Worm (Caenorhabditis elegans): Measurements from ENCODE around the gene W06F12.3.

DNA sequence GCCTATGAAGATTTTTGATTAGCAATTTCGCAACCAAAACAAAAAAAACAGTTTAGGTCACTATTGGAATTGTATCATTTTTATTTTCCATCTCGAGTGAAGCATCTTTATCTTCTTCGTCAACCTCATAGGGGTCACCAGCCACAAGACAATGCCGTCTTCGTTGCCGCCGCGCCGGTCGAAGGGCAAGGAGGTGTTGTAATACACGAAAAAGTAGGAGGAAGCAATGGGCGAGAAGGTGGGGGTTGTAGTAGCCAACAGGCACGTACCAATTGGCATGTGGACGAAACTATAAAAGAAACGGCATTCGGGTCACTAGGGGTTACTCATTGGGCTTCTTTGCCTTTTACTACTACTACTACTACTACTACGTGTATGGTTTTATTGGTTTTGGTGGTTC is 7.2 kb downstream of the W06F12.3 start:
- no peak for TF ChIP-seq elt-1 (tag; optimal IDR thresholded peaks at IDR 0.05)
- no peak for TF ChIP-seq mdl-1 (tag; optimal IDR thresholded peaks at IDR 0.05)
- no peak for TF ChIP-seq nhr-237 (tag; optimal IDR thresholded peaks at IDR 0.05)
- no peak for TF ChIP-seq nhr-28 (tag; optimal IDR thresholded peaks at IDR 0.05)
- no peak for TF ChIP-seq ceh-28 (tag; optimal IDR thresholded peaks at IDR 0.05)
- TF ChIP-seq fkh-10 (GFP tag; optimal IDR thresholded peaks at IDR 0.05) = no peak
- TF ChIP-seq nfya-1 (tag; optimal IDR thresholded peaks at IDR 0.05; ENCODE audit: insufficient read depth) = peak; percentile 12
- no peak for TF ChIP-seq ZK546.5 (tag; optimal IDR thresholded peaks at IDR 0.05)
- TF ChIP-seq ceh-9 (tag; optimal IDR thresholded peaks at IDR 0.05) = no peak
- no peak for TF ChIP-seq ztf-11 (tag; optimal IDR thresholded peaks at IDR 0.05)

Measured in whole organism, L3 larva.